Fruit fly (Drosophila melanogaster) whole organism, embryonic: Measurements from ENCODE around the gene CG4133.

Experiments used
- Awh ChIP-seq: fragments of 200-800 bp; sonication (Bioruptor generic); IDR thresholded peaks from 2 replicates; pipeline ENCODE4, ENCODE4 v1.3.6; 2022; ENCODE audit warnings: missing biosample characterization, missing genetic modification characterization
- CG10321 ChIP-seq: fragments of 200-800 bp; sonication (Bioruptor generic); IDR thresholded peaks from 2 replicates; pipeline ENCODE4 v1.3.6; 2022; ENCODE audit warnings: missing biosample characterization, missing genetic modification characterization
- CG10366 ChIP-seq: fragments of 200-800 bp; sonication (Bioruptor generic); IDR thresholded peaks from 2 replicates; pipeline ENCODE4 v1.3.6; 2022; ENCODE audit warnings: missing biosample characterization, missing genetic modification characterization
- CG10462 ChIP-seq: fragments of 200-800 bp; sonication (Bioruptor generic); optimal IDR thresholded peaks from 2 replicates; lab custom pipeline; 2016; ENCODE audit warnings: missing biosample characterization, missing genetic modification characterization
- CG10654 ChIP-seq: fragments of 200-800 bp; sonication (Bioruptor generic); optimal IDR thresholded peaks from 2 replicates; lab custom pipeline; 2016; ENCODE audit warnings: missing biosample characterization, missing genetic modification characterization
- CG11398 ChIP-seq: fragments of 200-800 bp; sonication (Bioruptor generic); optimal IDR thresholded peaks from 2 replicates; lab custom pipeline; 2016; ENCODE audit warnings: missing biosample characterization, missing genetic modification characterization
- CG11504 ChIP-seq: fragments of 200-800 bp; sonication (Bioruptor generic); optimal IDR thresholded peaks from 3 replicates; lab custom pipeline; 2019; ENCODE audit warnings: missing biosample characterization, mild to moderate bottlenecking, missing genetic modification characterization, moderate library complexity
- CG13424 ChIP-seq: fragments of 200-800 bp; sonication (Bioruptor generic); optimal IDR thresholded peaks from 2 replicates; lab custom pipeline; 2019; ENCODE audit warnings: missing biosample characterization, mild to moderate bottlenecking, missing genetic modification characterization, moderate library complexity
- CG13775 ChIP-seq: fragments of 200-800 bp; sonication (Bioruptor generic); optimal IDR thresholded peaks from 3 replicates; lab custom pipeline; 2017; ENCODE audit warnings: missing biosample characterization, mild to moderate bottlenecking, missing genetic modification characterization
- CG18599 ChIP-seq: fragments of 200-800 bp; sonication (Bioruptor generic); optimal IDR thresholded peaks from 3 replicates; lab custom pipeline; 2017; ENCODE audit warnings: missing biosample characterization, missing genetic modification characterization, mild to moderate bottlenecking, moderate library complexity, missing genetic modification reagents
- CG18619 ChIP-seq: fragments of 200-800 bp; sonication (Bioruptor generic); optimal IDR thresholded peaks from 3 replicates; lab custom pipeline; 2017; ENCODE audit warnings: missing biosample characterization, mild to moderate bottlenecking, missing genetic modification characterization
- CG2875 ChIP-seq: fragments of 200-800 bp; sonication (Bioruptor generic); optimal IDR thresholded peaks from 2 replicates; lab custom pipeline; 2017; ENCODE audit warnings: missing biosample characterization, mild to moderate bottlenecking, missing genetic modification characterization, missing genetic modification reagents
- CG33557 ChIP-seq: fragments of 200-800 bp; sonication (Bioruptor generic); optimal IDR thresholded peaks from 2 replicates; lab custom pipeline; 2019; ENCODE audit warnings: missing biosample characterization, mild to moderate bottlenecking, missing genetic modification characterization, moderate library complexity
- CG3407 ChIP-seq: fragments of 200-800 bp; sonication (Bioruptor generic); optimal IDR thresholded peaks from 2 replicates; lab custom pipeline; 2018; ENCODE audit warnings: missing biosample characterization, mild to moderate bottlenecking, missing genetic modification characterization
- CG43689 ChIP-seq: fragments of 200-800 bp; sonication (Bioruptor generic); IDR thresholded peaks from 2 replicates; pipeline ENCODE4 v1.3.6; 2022; ENCODE audit warnings: missing biosample characterization, missing genetic modification characterization
- CG4854 ChIP-seq: fragments of 200-800 bp; sonication (Bioruptor generic); optimal IDR thresholded peaks from 2 replicates; lab custom pipeline; 2016; ENCODE audit warnings: missing biosample characterization, missing genetic modification characterization, inconsistent platforms
- CG6272 ChIP-seq: fragments of 200-800 bp; sonication (Bioruptor generic); IDR thresholded peaks from 2 replicates; pipeline ENCODE4 v1.3.6; 2022; ENCODE audit warnings: missing biosample characterization, missing genetic modification characterization
- CG7357 ChIP-seq: fragments of 200-800 bp; sonication (Bioruptor generic); IDR thresholded peaks from 3 replicates; pipeline ENCODE4 v1.3.6; 2022; ENCODE audit warnings: missing biosample characterization, missing genetic modification characterization
- CG8478 ChIP-seq: fragments of >200 bp; optimal IDR thresholded peaks from 2 replicates; lab custom pipeline; 2018
- Dip2 ChIP-seq: fragments of 200-800 bp; sonication (Bioruptor generic); IDR thresholded peaks from 2 replicates; pipeline ENCODE4 v1.3.6; 2022; ENCODE audit warnings: missing biosample characterization, missing genetic modification characterization
- Doc3 ChIP-seq: fragments of 200-800 bp; sonication (Bioruptor generic); IDR thresholded peaks from 3 replicates; pipeline ENCODE4 v1.3.6; 2022; ENCODE audit warnings: missing biosample characterization, missing genetic modification characterization; ENCODE audit not compliant: partially characterized antibody
- Ets65A ChIP-seq: fragments of 200-800 bp; sonication (Bioruptor generic); peaks from one replicate; lab custom pipeline; 2016; ENCODE audit warnings: missing biosample characterization, missing genetic modification characterization
- Hmr ChIP-seq: fragments of 200-800 bp; sonication (Bioruptor generic); optimal IDR thresholded peaks from 3 replicates; lab custom pipeline; 2017; ENCODE audit warnings: mild to moderate bottlenecking, missing biosample characterization, missing genetic modification reagents, missing genetic modification characterization
- Hr3 ChIP-seq: fragments of 200-800 bp; sonication (Bioruptor generic); optimal IDR thresholded peaks from 3 replicates; lab custom pipeline; 2016; ENCODE audit warnings: missing biosample characterization, missing genetic modification characterization
- Lhr ChIP-seq: fragments of 200-800 bp; sonication (Bioruptor generic); optimal IDR thresholded peaks from 3 replicates; lab custom pipeline; 2017; ENCODE audit warnings: mild to moderate bottlenecking, missing biosample characterization, missing genetic modification reagents, missing genetic modification characterization
- MBD-R2 ChIP-seq: fragments of 200-800 bp; sonication (Bioruptor generic); IDR thresholded peaks from 2 replicates; pipeline ENCODE4 v1.3.6; 2022; ENCODE audit warnings: missing biosample characterization, missing genetic modification characterization
- MESR4 ChIP-seq: fragments of 200-800 bp; sonication (Bioruptor generic); optimal IDR thresholded peaks from 2 replicates; lab custom pipeline; 2018; ENCODE audit warnings: missing biosample characterization, mild to moderate bottlenecking, missing genetic modification characterization, moderate library complexity
- MTF-1 ChIP-seq: fragments of 200-800 bp; sonication (Bioruptor generic); optimal IDR thresholded peaks from 2 replicates; lab custom pipeline; 2018; ENCODE audit warnings: missing biosample characterization, mild to moderate bottlenecking, missing genetic modification characterization, borderline replicate concordance
- Mad ChIP-seq: fragments of 200-800 bp; sonication (Bioruptor generic); optimal IDR thresholded peaks from 2 replicates; lab custom pipeline; 2016; ENCODE audit warnings: missing biosample characterization, missing genetic modification characterization
- Ravus ChIP-seq: fragments of 200-800 bp; sonication (Bioruptor generic); IDR thresholded peaks from 2 replicates; pipeline ENCODE4 v1.3.6; 2022; ENCODE audit warnings: missing biosample characterization, missing genetic modification characterization
- Vsx1 ChIP-seq: fragments of 200-800 bp; sonication (Bioruptor generic); optimal IDR thresholded peaks from 2 replicates; lab custom pipeline; 2017; ENCODE audit warnings: missing biosample characterization, mild to moderate bottlenecking, missing genetic modification characterization, missing genetic modification reagents
- Xrp1 ChIP-seq: fragments of 200-800 bp; sonication (Bioruptor generic); IDR thresholded peaks from 2 replicates; pipeline ENCODE4 v1.3.6; 2022; ENCODE audit warnings: missing biosample characterization, missing genetic modification characterization
- al ChIP-seq: fragments of 200-800 bp; sonication (Bioruptor generic); IDR thresholded peaks from 2 replicates; pipeline ENCODE4 v1.3.6; 2022; ENCODE audit warnings: missing biosample characterization, missing genetic modification characterization
- ase ChIP-seq: fragments of 200-800 bp; sonication (Bioruptor generic); IDR thresholded peaks from 3 replicates; pipeline ENCODE4 v1.3.6; 2022; ENCODE audit warnings: missing biosample characterization, missing genetic modification characterization
- dimm ChIP-seq: fragments of 200-800 bp; sonication (Bioruptor generic); IDR thresholded peaks from 2 replicates; pipeline ENCODE4 v1.3.6; 2022; ENCODE audit warnings: missing biosample characterization, missing genetic modification characterization
- gsb ChIP-seq: fragments of 200-800 bp; sonication (Bioruptor generic); IDR thresholded peaks from 2 replicates; pipeline ENCODE4 v1.3.6; 2022; ENCODE audit warnings: missing biosample characterization, missing genetic modification characterization
- hbn ChIP-seq: fragments of 200-800 bp; sonication (Bioruptor generic); IDR thresholded peaks from 2 replicates; pipeline ENCODE4 v1.3.6; 2022; ENCODE audit warnings: missing biosample characterization, missing genetic modification characterization; ENCODE audit not compliant: partially characterized antibody
- lab ChIP-seq: fragments of 200-800 bp; sonication (Bioruptor generic); optimal IDR thresholded peaks from 3 replicates; lab custom pipeline; 2017; ENCODE audit warnings: missing biosample characterization, missing genetic modification characterization, mild to moderate bottlenecking, moderate library complexity, missing genetic modification reagents
- nau ChIP-seq: fragments of 200-800 bp; sonication (Bioruptor generic); optimal IDR thresholded peaks from 3 replicates; lab custom pipeline; 2017; ENCODE audit warnings: missing biosample characterization, mild to moderate bottlenecking, missing genetic modification characterization, missing genetic modification reagents
- onecut ChIP-seq: fragments of 200-800 bp; sonication (Bioruptor generic); IDR thresholded peaks from 2 replicates; pipeline ENCODE4 v1.3.6; 2022; ENCODE audit warnings: missing biosample characterization, missing genetic modification characterization
- otp ChIP-seq: fragments of 200-800 bp; sonication (Bioruptor generic); IDR thresholded peaks from 3 replicates; pipeline ENCODE4, ENCODE4 v1.3.6; 2022; ENCODE audit warnings: missing biosample characterization, missing genetic modification characterization
- run ChIP-seq: fragments of 200-800 bp; sonication (Bioruptor generic); optimal IDR thresholded peaks from 3 replicates; lab custom pipeline; 2018; ENCODE audit warnings: missing biosample characterization, mild to moderate bottlenecking, missing genetic modification characterization
- tna ChIP-seq: fragments of 200-800 bp; sonication (Bioruptor generic); IDR thresholded peaks from 2 replicates; pipeline ENCODE4 v1.3.6; 2022; ENCODE audit warnings: missing biosample characterization, missing genetic modification characterization; ENCODE audit not compliant: partially characterized antibody
- toy ChIP-seq: fragments of 200-800 bp; sonication (Bioruptor generic); IDR thresholded peaks from 2 replicates; pipeline ENCODE4 v1.3.6; 2022; ENCODE audit warnings: missing biosample characterization, missing genetic modification characterization
- vvl ChIP-seq: fragments of 200-800 bp; sonication (Bioruptor generic); IDR thresholded peaks from 2 replicates; pipeline ENCODE4 v1.3.6; 2022; ENCODE audit warnings: missing biosample characterization, missing genetic modification characterization
- zen ChIP-seq: fragments of 200-800 bp; sonication (Bioruptor generic); optimal IDR thresholded peaks from 3 replicates; lab custom pipeline; 2018; ENCODE audit warnings: missing biosample characterization, mild to moderate bottlenecking, missing genetic modification characterization, moderate library complexity
- zen2 ChIP-seq: fragments of 200-800 bp; sonication (Bioruptor generic); IDR thresholded peaks from 3 replicates; pipeline ENCODE4 v1.3.6; 2022; ENCODE audit warnings: missing biosample characterization, missing genetic modification characterization; ENCODE audit not compliant: partially characterized antibody

The CG4133 gene

dm6 chr2L:490150-491095, 35.1 kb downstream of the CG4133 start (continued):
- TF ChIP-seq CG10462 (GFP tag; lab: Kevin White, UChicago) = no peak
- TF ChIP-seq run (tag; lab: Kevin White, UChicago) = no peak
- peak; percentile 38 for TF ChIP-seq CG13424 (tag; lab: Kevin White, UChicago)
- TF ChIP-seq CG4854 = peak; percentile 32
- peak; percentile 96 for TF ChIP-seq Ets65A (GFP tag; lab: Kevin White, UChicago)
- TF ChIP-seq Lhr = peak; percentile 97
- no peak for TF ChIP-seq CG2875 (GFP tag; lab: Kevin White, UChicago)
- peak; percentile 31 for TF ChIP-seq MBD-R2 (GFP tag; lab: Robert Waterston, UW)
- peak; percentile 50; the same call in 1 of the 2 replicates for TF ChIP-seq hbn
- TF ChIP-seq CG11398 = peak; percentile 3
- TF ChIP-seq CG8478 (lab: Kevin White, UChicago) = no peak
- peak; percentile 46 for TF ChIP-seq Vsx1 (GFP tag; lab: Kevin White, UChicago)
- peak; percentile 28 for TF ChIP-seq CG3407 (GFP tag; lab: Kevin White, UChicago)
- TF ChIP-seq dimm (GFP tag; lab: Robert Waterston, UW) = no peak
- TF ChIP-seq toy (GFP tag; lab: Robert Waterston, UW) = 0 out of 2 replicates have a peak, but pooled peaks have one; percentile 15
- TF ChIP-seq tna (GFP tag; lab: Robert Waterston, UW) = 0 out of 2 replicates have a peak, but pooled peaks have one; percentile 24
- TF ChIP-seq Hr3 = peak; percentile 47
- TF ChIP-seq otp = peak; percentile 72
- TF ChIP-seq Ravus (GFP tag; lab: Robert Waterston, UW) = no peak; the same call in 1 of the 2 replicates
- TF ChIP-seq CG18619 = peak; percentile 59
- 0 out of 2 replicates have a peak, but pooled peaks have one; percentile 16 for TF ChIP-seq CG6272 (GFP tag; lab: Robert Waterston, UW)
- no peak for TF ChIP-seq nau (GFP tag; lab: Kevin White, UChicago)
- peak; percentile 35 for TF ChIP-seq CG18599
- peak; percentile 31; the same call in 1 of the 3 replicates for TF ChIP-seq CG7357 (GFP tag; lab: Robert Waterston, UW)
- no peak for TF ChIP-seq Dip2 (GFP tag; lab: Robert Waterston, UW)
- peak; percentile 60 for TF ChIP-seq CG10654 (GFP tag; lab: Kevin White, UChicago)
- TF ChIP-seq lab (GFP tag; lab: Kevin White, UChicago) = peak; percentile 78
- peak; percentile 47 for TF ChIP-seq CG13775 (GFP tag; lab: Kevin White, UChicago)
- peak; percentile 66 for TF ChIP-seq MTF-1
- TF ChIP-seq Xrp1 = peak; percentile 56
- TF ChIP-seq vvl (GFP tag; lab: Robert Waterston, UW) = peak; percentile 83
- TF ChIP-seq ase (GFP tag; lab: Robert Waterston, UW) = peak; percentile 64; the same call in 2 of the 3 replicates
- TF ChIP-seq CG33557 (GFP tag; lab: Kevin White, UChicago) = no peak
- 0 out of 2 replicates have a peak, but pooled peaks have one; percentile 45 for TF ChIP-seq CG10321 (GFP tag; lab: Robert Waterston, UW)
- TF ChIP-seq CG43689 (GFP tag; lab: Robert Waterston, UW) = no peak
- peak; percentile 97 for TF ChIP-seq zen2
- peak; percentile 31 for TF ChIP-seq Awh (GFP tag; lab: Robert Waterston, UW)
- TF ChIP-seq Hmr = peak; percentile 75
- TF ChIP-seq al (GFP tag; lab: Robert Waterston, UW) = peak; percentile 36; the same call in 1 of the 2 replicates
- peak; percentile 65 for TF ChIP-seq CG11504
- TF ChIP-seq zen (tag; lab: Kevin White, UChicago) = peak; percentile 25
- TF ChIP-seq MESR4 (GFP tag; lab: Kevin White, UChicago) = no peak
- TF ChIP-seq Mad = peak; percentile 59
- TF ChIP-seq onecut (GFP tag; lab: Robert Waterston, UW) = peak; percentile 79
- TF ChIP-seq CG10366 (GFP tag; lab: Robert Waterston, UW) = peak; percentile 63
- no peak; the same call in 2 of the 3 replicates for TF ChIP-seq Doc3 (GFP tag; lab: Robert Waterston, UW)
- TF ChIP-seq gsb (GFP tag; lab: Robert Waterston, UW) = peak; percentile 51; the same call in 1 of the 2 replicates
